Worm (Caenorhabditis elegans) whole organism, mixed stage, embryonic: ENCODE results near the gene F38A1.15.

Source experiments
- ceh-39 ChIP-seq: fragments of 150-350 bp; optimal IDR thresholded peaks from 2 replicates; lab custom pipeline; 2014; ENCODE audit warnings: missing biosample characterization, missing genetic modification characterization
- elt-1 ChIP-seq: sonication (generic microtip); optimal IDR thresholded peaks from 2 replicates; lab custom pipeline; 2017; ENCODE audit warnings: missing genetic modification characterization, mild to moderate bottlenecking, missing compliant biosample characterization, antibody characterized with exemption, moderate library complexity, borderline replicate concordance; ENCODE audit not compliant: insufficient read depth
- lsy-2 ChIP-seq: fragments of 150-350 bp; optimal IDR thresholded peaks from 2 replicates; lab custom pipeline; 2014; ENCODE audit warnings: missing biosample characterization, missing genetic modification characterization
- mls-2 ChIP-seq: sonication (generic microtip); optimal IDR thresholded peaks from 2 replicates; lab custom pipeline; 2016; ENCODE audit warnings: mild to moderate bottlenecking, missing genetic modification characterization, moderate library complexity, missing compliant biosample characterization
- nhr-12 ChIP-seq: fragments of 150-350 bp; optimal IDR thresholded peaks from 2 replicates; lab custom pipeline; 2014; ENCODE audit warnings: missing biosample characterization, missing genetic modification characterization
- nhr-237 ChIP-seq: fragments of 150-350 bp; optimal IDR thresholded peaks from 2 replicates; lab custom pipeline; 2014; ENCODE audit warnings: missing biosample characterization, missing genetic modification characterization
- nhr-28 ChIP-seq: fragments of 150-350 bp; optimal IDR thresholded peaks from 2 replicates; lab custom pipeline; 2014; ENCODE audit warnings: missing biosample characterization, missing genetic modification characterization
- pha-4 ChIP-seq: fragments of 150-350 bp; optimal IDR thresholded peaks from 2 replicates; lab custom pipeline; 2018; ENCODE audit warnings: missing biosample characterization, missing genetic modification reagents, missing genetic modification characterization
- sem-2 ChIP-seq: fragments of 200-800 bp; sonication (Bioruptor generic); optimal IDR thresholded peaks from 2 replicates; lab custom pipeline; 2018; ENCODE audit warnings: mild to moderate bottlenecking, missing genetic modification characterization, missing compliant biosample characterization
- snpc-4 ChIP-seq: fragments of 150-350 bp; optimal IDR thresholded peaks from 2 replicates; lab custom pipeline; 2014; ENCODE audit warnings: missing biosample characterization, missing genetic modification characterization
- unc-39 ChIP-seq: fragments of 150-350 bp; optimal IDR thresholded peaks from 2 replicates; lab custom pipeline; 2014; ENCODE audit warnings: missing biosample characterization, missing genetic modification characterization
- unc-62 ChIP-seq: fragments of 150-350 bp; optimal IDR thresholded peaks from 2 replicates; lab custom pipeline; 2014; ENCODE audit warnings: missing biosample characterization, missing genetic modification reagents, missing genetic modification characterization
- zip-8 ChIP-seq: fragments of 150-350 bp; optimal IDR thresholded peaks from 2 replicates; lab custom pipeline; 2014; ENCODE audit warnings: missing biosample characterization, missing genetic modification characterization
- ztf-11 ChIP-seq: fragments of 150-350 bp; optimal IDR thresholded peaks from 2 replicates; lab custom pipeline; 2014; ENCODE audit warnings: missing biosample characterization, missing genetic modification characterization

DNA sequence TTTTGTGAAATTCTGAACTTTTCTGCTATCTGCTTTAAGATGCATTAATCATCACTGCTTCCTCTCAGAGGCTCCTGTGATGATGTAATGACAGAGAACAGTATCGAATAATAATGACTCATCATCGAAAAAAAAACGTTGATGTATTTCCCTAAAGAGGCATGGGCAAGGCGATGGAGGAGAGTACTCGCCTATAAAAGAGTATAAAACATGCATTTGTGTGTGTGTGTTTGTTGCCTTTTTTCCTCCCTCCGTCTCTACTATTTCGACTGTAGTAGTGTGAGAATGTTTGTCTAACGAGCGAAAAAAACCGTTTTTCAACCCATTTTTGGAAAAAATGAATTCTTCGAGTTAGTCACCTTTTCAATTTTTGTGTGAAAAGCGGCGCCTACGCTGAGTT is 41.7 kb upstream of the F38A1.15 start:
- TF ChIP-seq lsy-2 (tag; lab: Kevin White, UChicago) (no peak), zip-8 (tag; lab: Kevin White, UChicago) (no peak), nhr-237 (no peak), snpc-4 (tag; lab: Kevin White, UChicago) (no peak), unc-39 (tag; lab: Kevin White, UChicago) (no peak), ztf-11 (no peak), elt-1 (tag; lab: Kevin White, UChicago) (no peak), unc-62 (no peak), sem-2 (no peak), nhr-12 (tag; lab: Kevin White, UChicago) (no peak), pha-4 (tag; lab: Kevin White, UChicago) (no peak), nhr-28 (no peak), ceh-39 (tag; lab: Kevin White, UChicago) (no peak), mls-2 (no peak)
